Worm (Caenorhabditis elegans) whole organism, late embryonic: ENCODE data around the gene idpb-4.

Experiments
- C08G9.2 ChIP-seq: sonication (generic microtip); optimal IDR thresholded peaks from 2 replicates; lab custom pipeline; 2016; ENCODE audit warnings: mild to moderate bottlenecking, missing genetic modification characterization, moderate library complexity, missing compliant biosample characterization
- C38D4.7 ChIP-seq: fragments of 200-800 bp; sonication (Bioruptor generic); optimal IDR thresholded peaks from 2 replicates; lab custom pipeline; 2018; ENCODE audit warnings: mild to moderate bottlenecking, missing genetic modification characterization, moderate library complexity, missing compliant biosample characterization
- F13H6.1 ChIP-seq: sonication (generic microtip); optimal IDR thresholded peaks from 2 replicates; lab custom pipeline; 2016; ENCODE audit warnings: missing genetic modification characterization, missing compliant biosample characterization
- K02D7.2 ChIP-seq: sonication (generic microtip); optimal IDR thresholded peaks from 2 replicates; lab custom pipeline; 2017; ENCODE audit warnings: mild to moderate bottlenecking, missing genetic modification characterization, missing compliant biosample characterization
- K09A11.1 ChIP-seq: sonication (generic microtip); optimal IDR thresholded peaks from 2 replicates; lab custom pipeline; 2017; ENCODE audit warnings: antibody characterized with exemption, mild to moderate bottlenecking, missing genetic modification characterization, missing compliant biosample characterization; ENCODE audit not compliant: insufficient read depth
- Y22D7AL.16 ChIP-seq: sonication (generic microtip); optimal IDR thresholded peaks from 2 replicates; lab custom pipeline; 2016; ENCODE audit warnings: missing genetic modification characterization, missing compliant biosample characterization
- ceh-18 ChIP-seq: sonication (generic microtip); optimal IDR thresholded peaks from 2 replicates; lab custom pipeline; 2016; ENCODE audit warnings: missing genetic modification characterization, missing compliant biosample characterization
- ceh-19 ChIP-seq: fragments of 200-800 bp; sonication (Bioruptor generic); optimal IDR thresholded peaks from 2 replicates; lab custom pipeline; 2018; ENCODE audit warnings: mild to moderate bottlenecking, missing genetic modification characterization, missing compliant biosample characterization
- ceh-22 ChIP-seq: sonication (generic microtip); optimal IDR thresholded peaks from 2 replicates; lab custom pipeline; 2017; ENCODE audit warnings: missing biosample characterization, missing genetic modification characterization
- ceh-31 ChIP-seq: sonication (generic microtip); optimal IDR thresholded peaks from 2 replicates; lab custom pipeline; 2016; ENCODE audit warnings: missing genetic modification characterization, missing compliant biosample characterization
- ceh-34 ChIP-seq: sonication (generic microtip); optimal IDR thresholded peaks from 2 replicates; lab custom pipeline; 2016; ENCODE audit warnings: mild to moderate bottlenecking, missing genetic modification characterization, missing compliant biosample characterization
- ceh-6 ChIP-seq: fragments of 200-800 bp; sonication (Bioruptor generic); optimal IDR thresholded peaks from 2 replicates; lab custom pipeline; 2018; ENCODE audit warnings: mild to moderate bottlenecking, missing genetic modification characterization, missing compliant biosample characterization
- dmd-4 ChIP-seq: sonication (generic microtip); optimal IDR thresholded peaks from 2 replicates; lab custom pipeline; 2016; ENCODE audit warnings: borderline replicate concordance, missing genetic modification characterization, missing compliant biosample characterization
- dve-1 ChIP-seq: sonication (generic microtip); optimal IDR thresholded peaks from 2 replicates; lab custom pipeline; 2017; ENCODE audit warnings: antibody characterized with exemption, mild to moderate bottlenecking, missing genetic modification characterization, missing compliant biosample characterization
- elt-2 ChIP-seq: sonication (generic microtip); optimal IDR thresholded peaks from 2 replicates; lab custom pipeline; 2016; ENCODE audit warnings: missing genetic modification reagents, missing genetic modification characterization, missing compliant biosample characterization
- ets-4 ChIP-seq: sonication (generic microtip); optimal IDR thresholded peaks from 2 replicates; lab custom pipeline; 2016; ENCODE audit warnings: missing genetic modification characterization, missing compliant biosample characterization
- eyg-1 ChIP-seq: sonication (generic microtip); optimal IDR thresholded peaks from 2 replicates; lab custom pipeline; 2016; ENCODE audit warnings: missing genotype, missing genetic modification characterization, missing compliant biosample characterization
- fax-1 ChIP-seq: sonication (generic microtip); optimal IDR thresholded peaks from 2 replicates; lab custom pipeline; 2016; ENCODE audit warnings: missing genotype, missing genetic modification characterization, missing compliant biosample characterization
- fkh-10 ChIP-seq: fragments of 150-350 bp; optimal IDR thresholded peaks from 2 replicates; lab custom pipeline; 2014; ENCODE audit warnings: missing biosample characterization, missing genetic modification reagents, missing genetic modification characterization
- fkh-6 ChIP-seq: sonication (generic microtip); optimal IDR thresholded peaks from 2 replicates; lab custom pipeline; 2016; ENCODE audit warnings: missing genetic modification characterization, missing compliant biosample characterization
- hlh-13 ChIP-seq: fragments of 200-800 bp; sonication (Bioruptor generic); optimal IDR thresholded peaks from 2 replicates; lab custom pipeline; 2018; ENCODE audit warnings: mild to moderate bottlenecking, missing genetic modification characterization, missing compliant biosample characterization
- hlh-15 ChIP-seq: sonication (generic microtip); optimal IDR thresholded peaks from 2 replicates; lab custom pipeline; 2016; ENCODE audit warnings: missing genetic modification characterization, missing compliant biosample characterization
- lin-11 ChIP-seq: fragments of 200-800 bp; sonication (Bioruptor generic); optimal IDR thresholded peaks from 2 replicates; lab custom pipeline; 2018; ENCODE audit warnings: mild to moderate bottlenecking, missing genetic modification characterization, missing compliant biosample characterization
- madf-2 ChIP-seq: sonication (generic microtip); optimal IDR thresholded peaks from 2 replicates; lab custom pipeline; 2017; ENCODE audit warnings: missing genetic modification characterization, missing compliant biosample characterization
- mec-3 ChIP-seq: sonication (generic microtip); optimal IDR thresholded peaks from 2 replicates; lab custom pipeline; 2016; ENCODE audit warnings: borderline replicate concordance, missing genetic modification characterization, missing compliant biosample characterization
- nfya-1 ChIP-seq: sonication (generic microtip); optimal IDR thresholded peaks from 2 replicates; lab custom pipeline; 2017; ENCODE audit warnings: missing genetic modification characterization, mild to moderate bottlenecking, missing compliant biosample characterization, antibody characterized with exemption, moderate library complexity
- npax-4 ChIP-seq: sonication (generic microtip); optimal IDR thresholded peaks from 2 replicates; lab custom pipeline; 2016; ENCODE audit warnings: missing genetic modification characterization, missing compliant biosample characterization
- odd-2 ChIP-seq: sonication (generic microtip); optimal IDR thresholded peaks from 2 replicates; lab custom pipeline; 2017; ENCODE audit warnings: antibody characterized with exemption, mild to moderate bottlenecking, missing genetic modification characterization, missing compliant biosample characterization
- pag-3 ChIP-seq: sonication (generic microtip); optimal IDR thresholded peaks from 2 replicates; lab custom pipeline; 2016; ENCODE audit warnings: missing compliant biosample characterization, missing genetic modification characterization, borderline replicate concordance
- pha-4 ChIP-seq: fragments of 150-350 bp; optimal IDR thresholded peaks from 2 replicates; lab custom pipeline; 2018; ENCODE audit warnings: missing biosample characterization, missing genetic modification reagents, missing genetic modification characterization
- pqm-1 ChIP-seq: sonication (generic microtip); optimal IDR thresholded peaks from 2 replicates; lab custom pipeline; 2016; ENCODE audit warnings: missing genetic modification characterization, missing compliant biosample characterization
- pros-1 ChIP-seq: fragments of 150-350 bp; optimal IDR thresholded peaks from 2 replicates; lab custom pipeline; 2014; ENCODE audit warnings: missing biosample characterization, missing genetic modification reagents, missing genetic modification characterization
- ref-2 ChIP-seq: sonication (generic microtip); optimal IDR thresholded peaks from 2 replicates; lab custom pipeline; 2016; ENCODE audit warnings: missing genetic modification characterization, missing compliant biosample characterization
- rnt-1 ChIP-seq: sonication (generic microtip); optimal IDR thresholded peaks from 2 replicates; lab custom pipeline; 2016; ENCODE audit warnings: missing genetic modification characterization, missing compliant biosample characterization
- sox-2 ChIP-seq: fragments of 200-800 bp; sonication (Bioruptor generic); IDR thresholded peaks from 2 replicates; pipeline ENCODE4 v1.3.6; 2022; ENCODE audit warnings: missing genetic modification reagents, missing genetic modification characterization, missing compliant biosample characterization
- sox-4 ChIP-seq: sonication (generic microtip); optimal IDR thresholded peaks from 2 replicates; lab custom pipeline; 2017; ENCODE audit warnings: mild to moderate bottlenecking, missing genetic modification characterization, inconsistent platforms, missing compliant biosample characterization
- syd-9 ChIP-seq: sonication (generic microtip); optimal IDR thresholded peaks from 2 replicates; lab custom pipeline; 2016; ENCODE audit warnings: mild to moderate bottlenecking, missing genetic modification characterization, moderate library complexity, missing compliant biosample characterization
- tbx-7 ChIP-seq: sonication (generic microtip); optimal IDR thresholded peaks from 2 replicates; lab custom pipeline; 2016; ENCODE audit warnings: missing genotype, missing genetic modification characterization, missing compliant biosample characterization
- ttx-3 ChIP-seq: sonication (generic microtip); optimal IDR thresholded peaks from 2 replicates; lab custom pipeline; 2016; ENCODE audit warnings: missing genetic modification reagents, missing genetic modification characterization, missing compliant biosample characterization
- unc-55 ChIP-seq: sonication (generic microtip); optimal IDR thresholded peaks from 2 replicates; lab custom pipeline; 2017; ENCODE audit warnings: missing biosample characterization, missing genetic modification reagents, missing genetic modification characterization
- unc-86 ChIP-seq: sonication (generic microtip); optimal IDR thresholded peaks from 2 replicates; lab custom pipeline; 2016; ENCODE audit warnings: missing genetic modification characterization, missing compliant biosample characterization
- zip-5 ChIP-seq: sonication (generic microtip); optimal IDR thresholded peaks from 2 replicates; lab custom pipeline; 2016; ENCODE audit warnings: missing genetic modification characterization, missing compliant biosample characterization
- ztf-16 ChIP-seq: sonication (generic microtip); optimal IDR thresholded peaks from 2 replicates; lab custom pipeline; 2017; ENCODE audit warnings: missing genetic modification characterization, missing compliant biosample characterization

Gene idpb-4

ce11 chrII:8745449-8746297 lies 8.3 kb upstream of the idpb-4 start:
- TF ChIP-seq unc-55 (GFP tag; lab: Kevin White, UChicago) (no peak), pag-3 (tag; lab: Kevin White, UChicago) (no peak), lin-11 (no peak), madf-2 (tag; lab: Kevin White, UChicago) (no peak)

- TF ChIP-seq elt-2 (tag; lab: Kevin White, UChicago) (no peak), pros-1 (tag; lab: Kevin White, UChicago) (no peak), pqm-1 (no peak), hlh-15 (tag; lab: Kevin White, UChicago) (no peak), Y22D7AL.16 (tag; lab: Kevin White, UChicago) (no peak), sox-2 (no peak), sox-4 (tag; lab: Kevin White, UChicago) (no peak), unc-86 (tag; lab: Kevin White, UChicago) (no peak), dve-1 (tag; lab: Kevin White, UChicago) (no peak), fkh-10 (GFP tag; lab: Kevin White, UChicago) (no peak), fkh-6 (tag; lab: Kevin White, UChicago) (no peak), fax-1 (no peak), F13H6.1 (tag; lab: Kevin White, UChicago) (no peak), ceh-31 (tag; lab: Kevin White, UChicago) (no peak), ceh-18 (tag; lab: Kevin White, UChicago) (no peak), ttx-3 (tag; lab: Kevin White, UChicago) (no peak), eyg-1 (tag; lab: Kevin White, UChicago) (no peak), dmd-4 (no peak), ceh-34 (tag; lab: Kevin White, UChicago) (no peak)
Measured at ce11 chrII:8744555-8745448, 7.4 kb upstream of the idpb-4 start.

ce11 chrII:8743379-8744173 lies 6.2 kb upstream of the idpb-4 start, which contains the start of gene mak-1:
Gene mak-1, plus strand, starts transcription at chrII:8744071.
- TF ChIP-seq eyg-1 (tag; lab: Kevin White, UChicago) = no peak
- no peak for TF ChIP-seq madf-2 (tag; lab: Kevin White, UChicago)
- peak; percentile 4 for TF ChIP-seq rnt-1
- no peak for TF ChIP-seq zip-5 (tag; lab: Kevin White, UChicago)
- TF ChIP-seq ceh-18 (tag; lab: Kevin White, UChicago) = peak; percentile 68
- TF ChIP-seq ceh-6 (GFP tag; lab: Kevin White, UChicago) = no peak
- no peak for TF ChIP-seq pqm-1
- TF ChIP-seq ztf-16 (tag; lab: Kevin White, UChicago) = no peak
- TF ChIP-seq K09A11.1 = no peak
- no peak for TF ChIP-seq ref-2 (tag; lab: Kevin White, UChicago)
- TF ChIP-seq lin-11 = no peak
- no peak for TF ChIP-seq npax-4 (tag; lab: Kevin White, UChicago)
- TF ChIP-seq pros-1 (tag; lab: Kevin White, UChicago) = no peak
- TF ChIP-seq tbx-7 = no peak
- TF ChIP-seq C08G9.2 = peak; percentile 41
- TF ChIP-seq syd-9 (tag; lab: Kevin White, UChicago) = no peak
- TF ChIP-seq C38D4.7 (GFP tag; lab: Kevin White, UChicago) = no peak
- no peak for TF ChIP-seq K02D7.2
- no peak for TF ChIP-seq ets-4
- TF ChIP-seq ceh-19 (GFP tag; lab: Kevin White, UChicago) = no peak
- TF ChIP-seq ceh-34 (tag; lab: Kevin White, UChicago) = no peak
- TF ChIP-seq odd-2 = no peak
- no peak for TF ChIP-seq hlh-13 (GFP tag; lab: Kevin White, UChicago)
- TF ChIP-seq nfya-1 (tag; lab: Kevin White, UChicago) = peak; percentile 32
- no peak for TF ChIP-seq pha-4 (tag; lab: Kevin White, UChicago)
- TF ChIP-seq mec-3 (tag; lab: Kevin White, UChicago) = no peak
- TF ChIP-seq unc-86 (tag; lab: Kevin White, UChicago) = no peak
- no peak for TF ChIP-seq ceh-22 (tag; lab: Kevin White, UChicago)
